Worm (Caenorhabditis elegans) whole organism, L4 larva: ENCODE data around the gene F09F9.5.

Experiments
- D1046.2 ChIP-seq: fragments of 200-800 bp; sonication (Bioruptor generic); IDR thresholded peaks from 2 replicates; pipeline ENCODE4 v1.3.6; 2022; ENCODE audit warnings: missing genetic modification characterization, missing compliant biosample characterization
- F37D6.2 ChIP-seq: sonication (generic microtip); optimal IDR thresholded peaks from 2 replicates; lab custom pipeline; 2016; ENCODE audit warnings: mild to moderate bottlenecking, missing genetic modification characterization, missing compliant biosample characterization
- R02D3.7 ChIP-seq: fragments of 150-350 bp; sonication (generic microtip); optimal IDR thresholded peaks from 3 replicates; lab custom pipeline; 2014; ENCODE audit warnings: missing biosample characterization, missing genetic modification characterization
- T20F7.1 ChIP-seq: fragments of 200-800 bp; sonication (Bioruptor generic); optimal IDR thresholded peaks from 2 replicates; lab custom pipeline; 2018; ENCODE audit warnings: mild to moderate bottlenecking, missing genetic modification characterization, missing compliant biosample characterization
- Y48G9A.11 ChIP-seq: fragments of 200-800 bp; sonication (Bioruptor generic); IDR thresholded peaks from 2 replicates; pipeline ENCODE4 v1.3.6; 2022; ENCODE audit warnings: missing genetic modification reagents, missing genetic modification characterization, missing compliant biosample characterization
- Y75B8A.6 ChIP-seq: fragments of 200-800 bp; sonication (Bioruptor generic); IDR thresholded peaks from 2 replicates; pipeline ENCODE4 v1.3.6; 2022; ENCODE audit warnings: missing genetic modification reagents, missing genetic modification characterization, missing compliant biosample characterization
- aha-1 ChIP-seq: fragments of 150-350 bp; peaks from one replicate; lab custom pipeline; 2014; ENCODE audit warnings: missing biosample characterization, missing genetic modification characterization
- aly-2 ChIP-seq: sonication (generic microtip); optimal IDR thresholded peaks from 2 replicates; lab custom pipeline; 2018; ENCODE audit warnings: missing biosample characterization, missing genetic modification characterization
- arid-1 ChIP-seq: fragments of 200-800 bp; sonication (Bioruptor generic); conservative IDR thresholded peaks from 2 replicates; pipeline ENCODE4 v1.3.6; 2022; ENCODE audit warnings: missing genetic modification reagents, missing genetic modification characterization, missing compliant biosample characterization
- ceh-20 ChIP-seq: fragments of 200-800 bp; sonication (Bioruptor generic); IDR thresholded peaks from 2 replicates; pipeline ENCODE4 v1.3.6; 2022; ENCODE audit warnings: missing genetic modification reagents, missing genetic modification characterization, missing compliant biosample characterization
- ceh-32 ChIP-seq: sonication (generic microtip); optimal IDR thresholded peaks from 2 replicates; lab custom pipeline; 2016; ENCODE audit warnings: mild to moderate bottlenecking, missing genetic modification characterization, missing compliant biosample characterization; ENCODE audit not compliant: poor library complexity
- ceh-44 ChIP-seq: fragments of 200-800 bp; sonication (Bioruptor generic); IDR thresholded peaks from 2 replicates; pipeline ENCODE4 v1.3.6; 2022; ENCODE audit warnings: missing genetic modification reagents, missing genetic modification characterization, missing compliant biosample characterization
- ces-1 ChIP-seq: fragments of 150-350 bp; sonication (generic microtip); optimal IDR thresholded peaks from 4 replicates; lab custom pipeline; 2014; ENCODE audit warnings: missing biosample characterization, missing genetic modification reagents, missing genetic modification characterization
- ctbp-1 ChIP-seq: fragments of 200-800 bp; sonication (Bioruptor generic); IDR thresholded peaks from 2 replicates; pipeline ENCODE4 v1.3.6; 2022; ENCODE audit warnings: missing genetic modification reagents, missing genetic modification characterization, missing compliant biosample characterization
- daf-12 ChIP-seq: fragments of 150-350 bp; optimal IDR thresholded peaks from 2 replicates; lab custom pipeline; 2014; ENCODE audit warnings: missing biosample characterization, missing genetic modification reagents, missing genetic modification characterization
- daf-16 ChIP-seq, 3 experiments: sonication (generic microtip); optimal IDR thresholded peaks; 2 replicates each; lab custom pipeline; 2016 to 2017; ENCODE audit warnings: missing genetic modification characterization in 3 of 3, missing genetic modification reagents in 3 of 3, mild to moderate bottlenecking in 2 of 3, missing compliant biosample characterization in 2 of 3, missing biosample characterization in 1 of 3, moderate library complexity in 1 of 3
- daf-19 ChIP-seq: fragments of 200-800 bp; sonication (Bioruptor generic); conservative IDR thresholded peaks from 2 replicates; pipeline ENCODE4 v1.3.6; 2022; ENCODE audit warnings: missing genetic modification characterization, missing compliant biosample characterization
- daf-8 ChIP-seq: fragments of 200-800 bp; sonication (Bioruptor generic); IDR thresholded peaks from 2 replicates; pipeline ENCODE4 v1.3.6; 2022; ENCODE audit warnings: missing genetic modification characterization, missing compliant biosample characterization
- dmd-8 ChIP-seq: fragments of 200-800 bp; sonication (Bioruptor generic); IDR thresholded peaks from 2 replicates; pipeline ENCODE4 v1.3.6; 2022; ENCODE audit warnings: missing genetic modification characterization, missing compliant biosample characterization
- duxl-1 ChIP-seq: sonication (generic microtip); optimal IDR thresholded peaks from 2 replicates; lab custom pipeline; 2016; ENCODE audit warnings: mild to moderate bottlenecking, missing genetic modification characterization, moderate library complexity, missing compliant biosample characterization; ENCODE audit not compliant: poor library complexity
- egl-27 ChIP-seq: sonication (generic microtip); optimal IDR thresholded peaks from 3 replicates; lab custom pipeline; 2017; ENCODE audit warnings: missing biosample characterization, missing genetic modification reagents, missing genetic modification characterization
- egl-43 ChIP-seq: fragments of 200-800 bp; sonication (Bioruptor generic); IDR thresholded peaks from 2 replicates; pipeline ENCODE4 v1.3.6; 2022; ENCODE audit warnings: missing genetic modification reagents, missing genetic modification characterization, missing compliant biosample characterization
- fos-1 ChIP-seq: fragments of 150-350 bp; optimal IDR thresholded peaks from 2 replicates; lab custom pipeline; 2014; ENCODE audit warnings: missing biosample characterization, missing genetic modification characterization
- hmg-1.1 ChIP-seq: fragments of 200-800 bp; sonication (Bioruptor generic); IDR thresholded peaks from 2 replicates; pipeline ENCODE4 v1.3.6; 2022; ENCODE audit warnings: missing genetic modification reagents, missing genetic modification characterization, missing compliant biosample characterization
- jun-1 ChIP-seq: fragments of 150-350 bp; optimal IDR thresholded peaks from 2 replicates; lab custom pipeline; 2014; ENCODE audit warnings: missing biosample characterization, missing genetic modification reagents, missing genetic modification characterization
- lin-1 ChIP-seq: fragments of 200-800 bp; sonication (Bioruptor generic); IDR thresholded peaks from 2 replicates; pipeline ENCODE4 v1.3.6; 2022; ENCODE audit warnings: missing genetic modification reagents, missing genetic modification characterization, missing compliant biosample characterization
- lin-13 ChIP-seq: fragments of 150-350 bp; optimal IDR thresholded peaks from 2 replicates; lab custom pipeline; 2014; ENCODE audit warnings: missing biosample characterization, missing genetic modification reagents, missing genetic modification characterization
- lin-29 ChIP-seq: fragments of 200-800 bp; sonication (Bioruptor generic); IDR thresholded peaks from 2 replicates; pipeline ENCODE4 v1.3.6; 2022; ENCODE audit warnings: missing genetic modification reagents, missing genetic modification characterization, missing compliant biosample characterization
- lin-38 ChIP-seq: fragments of 200-800 bp; sonication (Bioruptor generic); IDR thresholded peaks from 2 replicates; pipeline ENCODE4 v1.3.6; 2022; ENCODE audit warnings: missing genetic modification reagents, missing genetic modification characterization, missing compliant biosample characterization
- lsy-2 ChIP-seq, 2 experiments: fragments of 150-350 bp in 1 of 2; sonication (generic microtip) in 1 of 2; optimal IDR thresholded peaks; 2 replicates each; lab custom pipeline; 2014 to 2017; ENCODE audit warnings: missing biosample characterization in 2 of 2, missing genetic modification characterization in 2 of 2
- madf-5 ChIP-seq, 2 experiments: fragments of 200-800 bp; sonication (Bioruptor generic); IDR thresholded peaks; 2 replicates each; pipeline ENCODE4 v1.3.6; 2022; ENCODE audit warnings: missing compliant biosample characterization in 2 of 2, missing genetic modification characterization in 2 of 2
- madf-9 ChIP-seq: fragments of 200-800 bp; sonication (Bioruptor generic); conservative IDR thresholded peaks from 2 replicates; pipeline ENCODE4 v1.3.6; 2022; ENCODE audit warnings: missing genetic modification reagents, missing genetic modification characterization, missing compliant biosample characterization
- mes-2 ChIP-seq: sonication (generic microtip); optimal IDR thresholded peaks from 2 replicates; lab custom pipeline; 2016; ENCODE audit warnings: missing genotype, mild to moderate bottlenecking, missing genetic modification characterization, missing compliant biosample characterization; ENCODE audit not compliant: poor library complexity, severe bottlenecking
- nhr-102 ChIP-seq: sonication (generic microtip); optimal IDR thresholded peaks from 2 replicates; lab custom pipeline; 2016; ENCODE audit warnings: mild to moderate bottlenecking, missing genetic modification characterization, moderate library complexity, missing compliant biosample characterization
- nhr-11 ChIP-seq: fragments of 150-350 bp; optimal IDR thresholded peaks from 2 replicates; lab custom pipeline; 2014; ENCODE audit warnings: missing biosample characterization, missing genetic modification characterization
- nhr-25 ChIP-seq: sonication (generic microtip); optimal IDR thresholded peaks from 2 replicates; lab custom pipeline; 2017; ENCODE audit warnings: missing genetic modification characterization, mild to moderate bottlenecking, missing compliant biosample characterization, antibody characterized with exemption, moderate library complexity, borderline replicate concordance; ENCODE audit not compliant: insufficient read depth
- nhr-42 ChIP-seq: fragments of 200-800 bp; sonication (Bioruptor generic); IDR thresholded peaks from 2 replicates; pipeline ENCODE4 v1.3.6; 2022; ENCODE audit warnings: missing genetic modification characterization, missing compliant biosample characterization
- nhr-77 ChIP-seq: fragments of 150-350 bp; optimal IDR thresholded peaks from 2 replicates; lab custom pipeline; 2014; ENCODE audit warnings: missing biosample characterization, missing genetic modification characterization
- pha-4 ChIP-seq, 2 experiments: fragments of 150-350 bp in 1 of 2; fragments of 200-800 bp in 1 of 2; sonication (Bioruptor generic) in 1 of 2; IDR thresholded peaks in 1 of 2; optimal IDR thresholded peaks in 1 of 2; 2 replicates each; pipeline versions ENCODE4 v1.3.6 to Lab custom; 2014 to 2022; ENCODE audit warnings: missing genetic modification characterization in 2 of 2, missing genetic modification reagents in 2 of 2, missing biosample characterization in 1 of 2, missing compliant biosample characterization in 1 of 2
- php-3 ChIP-seq: fragments of 200-800 bp; sonication (Bioruptor generic); IDR thresholded peaks from 2 replicates; pipeline ENCODE4 v1.3.6; 2022; ENCODE audit warnings: missing genetic modification reagents, missing genetic modification characterization, missing compliant biosample characterization
- rbr-2 ChIP-seq: sonication (generic microtip); optimal IDR thresholded peaks from 2 replicates; lab custom pipeline; 2016; ENCODE audit warnings: missing genotype, missing genetic modification characterization, missing compliant biosample characterization
- saeg-2 ChIP-seq: fragments of 200-800 bp; sonication (Bioruptor generic); IDR thresholded peaks from 2 replicates; pipeline ENCODE4 v1.3.6; 2022; ENCODE audit warnings: missing genetic modification reagents, missing genetic modification characterization, missing compliant biosample characterization
- skn-1 ChIP-seq: fragments of 150-350 bp; optimal IDR thresholded peaks from 2 replicates; lab custom pipeline; 2014; ENCODE audit warnings: missing biosample characterization, missing genetic modification characterization
- spr-1 ChIP-seq: sonication (generic microtip); optimal IDR thresholded peaks from 2 replicates; lab custom pipeline; 2016; ENCODE audit warnings: mild to moderate bottlenecking, missing genetic modification characterization, missing compliant biosample characterization
- tra-1 ChIP-seq: fragments of 200-800 bp; sonication (Bioruptor generic); IDR thresholded peaks from 2 replicates; pipeline ENCODE4 v1.3.6; 2022; ENCODE audit warnings: missing genetic modification reagents, missing genetic modification characterization, missing compliant biosample characterization
- unc-130 ChIP-seq: sonication (generic microtip); optimal IDR thresholded peaks from 2 replicates; lab custom pipeline; 2016; ENCODE audit warnings: missing genetic modification reagents, missing genetic modification characterization, missing compliant biosample characterization
- zag-1 ChIP-seq: fragments of 150-350 bp; optimal IDR thresholded peaks from 2 replicates; lab custom pipeline; 2014; ENCODE audit warnings: missing biosample characterization, missing genetic modification characterization
- zfp-2 ChIP-seq: sonication (generic microtip); optimal IDR thresholded peaks from 2 replicates; lab custom pipeline; 2016; ENCODE audit warnings: mild to moderate bottlenecking, missing genetic modification characterization, missing compliant biosample characterization
- zfp-3 ChIP-seq: fragments of 200-800 bp; sonication (Bioruptor generic); conservative IDR thresholded peaks from 2 replicates; pipeline ENCODE4 v1.3.6; 2022; ENCODE audit warnings: missing genetic modification reagents, missing genetic modification characterization, missing compliant biosample characterization

Gene F09F9.5

ce11 chrX:4142202-4142601 is 24.5 kb downstream of the F09F9.5 start:
- peak; percentile 60 for TF ChIP-seq T20F7.1 (GFP tag; lab: Kevin White, UChicago)
- peak; percentile 83 for TF ChIP-seq nhr-11
- TF ChIP-seq zag-1 (tag; lab: Kevin White, UChicago), result no peak
- TF ChIP-seq duxl-1 (tag; lab: Kevin White, UChicago), result no peak
- TF ChIP-seq ces-1 (GFP tag; lab: Kevin White, UChicago), result no peak
- no peak for TF ChIP-seq daf-12
- TF ChIP-seq R02D3.7, result no peak
- no peak for TF ChIP-seq F37D6.2 (tag; lab: Kevin White, UChicago)
- no peak for TF ChIP-seq fos-1
- peak in 1 of 2 experiments; percentile 74 for TF ChIP-seq lsy-2 (tag; optimal IDR thresholded peaks at IDR 0.05; lab: Kevin White, UChicago)
- peak; percentile 58; the same call in 1 of the 2 replicates for TF ChIP-seq Y75B8A.6
- TF ChIP-seq lin-29, result no peak
- 0 out of 2 replicates have a peak, but pooled peaks have one; percentile 29 for TF ChIP-seq Y48G9A.11 (GFP tag; lab: Robert Waterston, UW)
- TF ChIP-seq lin-13 (GFP tag; lab: Kevin White, UChicago), result peak; percentile 88
- no peak for TF ChIP-seq nhr-77
- TF ChIP-seq arid-1 (GFP tag; lab: Robert Waterston, UW), result peak; percentile 75
- TF ChIP-seq aha-1 (tag; lab: Kevin White, UChicago), result peak; percentile 100
- TF ChIP-seq ctbp-1 (GFP tag; lab: Robert Waterston, UW), result peak; percentile 58; the same call in 1 of the 2 replicates
- TF ChIP-seq nhr-25, result no peak
- no peak for TF ChIP-seq aly-2 (tag; lab: Kevin White, UChicago)
- TF ChIP-seq zfp-3 (GFP tag; lab: Robert Waterston, UW), result no peak
- no peak for TF ChIP-seq ceh-44
- peak in 1 of 2 experiments; percentile 22 for TF ChIP-seq daf-16 (GFP tag; optimal IDR thresholded peaks at IDR 0.05; lab: Kevin White, UChicago)
- peak; percentile 41 for TF ChIP-seq daf-16 (tag; optimal IDR thresholded peaks at IDR 0.05; lab: Kevin White, UChicago)
- no peak for TF ChIP-seq D1046.2 (GFP tag; lab: Robert Waterston, UW)
- TF ChIP-seq ceh-32 (tag; lab: Kevin White, UChicago), result peak; percentile 48
- TF ChIP-seq daf-19 (GFP tag; lab: Robert Waterston, UW), result no peak
- peak; percentile 80; the same call in 1 of the 2 replicates for TF ChIP-seq nhr-42 (GFP tag; lab: Robert Waterston, UW)
- TF ChIP-seq egl-27 (tag; lab: Kevin White, UChicago), result no peak
- TF ChIP-seq tra-1 (GFP tag; lab: Robert Waterston, UW), result peak; percentile 94
- peak; percentile 57; the same call in 1 of the 2 replicates for TF ChIP-seq php-3 (GFP tag; lab: Robert Waterston, UW)
- peak; percentile 2 for TF ChIP-seq mes-2 (tag; lab: Kevin White, UChicago)
- TF ChIP-seq pha-4 (GFP tag; IDR thresholded peaks at IDR 0.05; lab: Robert Waterston, UW), result peak; percentile 50; the same call in 1 of the 2 replicates
- TF ChIP-seq pha-4 (tag; optimal IDR thresholded peaks at IDR 0.05; lab: Kevin White, UChicago), result no peak
- TF ChIP-seq nhr-102 (tag; lab: Kevin White, UChicago), result peak; percentile 79
- TF ChIP-seq jun-1 (tag; lab: Kevin White, UChicago), result no peak
- TF ChIP-seq madf-9, result peak; percentile 56; the same call in 1 of the 2 replicates
- TF ChIP-seq daf-8 (GFP tag; lab: Robert Waterston, UW), result no peak
- TF ChIP-seq spr-1 (tag; lab: Kevin White, UChicago), result peak; percentile 26
- no peak for TF ChIP-seq unc-130
- peak in 1 of 2 experiments; percentile 82; a peak in 1 of 4 replicates for TF ChIP-seq madf-5 (GFP tag; IDR thresholded peaks at IDR 0.05; lab: Robert Waterston, UW)
- TF ChIP-seq lin-1 (GFP tag; lab: Robert Waterston, UW), result peak; percentile 92
- 0 out of 2 replicates have a peak, but pooled peaks have one; percentile 4 for TF ChIP-seq dmd-8 (GFP tag; lab: Robert Waterston, UW)
- peak; percentile 80 for TF ChIP-seq saeg-2
- peak; percentile 93 for TF ChIP-seq ceh-20 (GFP tag; lab: Robert Waterston, UW)
- TF ChIP-seq hmg-1.1 (GFP tag; lab: Robert Waterston, UW), result peak; percentile 18
- TF ChIP-seq egl-43, result peak; percentile 47; the same call in 1 of the 2 replicates
- TF ChIP-seq rbr-2, result no peak
- peak; percentile 34 for TF ChIP-seq skn-1 (tag; lab: Kevin White, UChicago)
- no peak for TF ChIP-seq lin-38
- TF ChIP-seq zfp-2 (tag; lab: Kevin White, UChicago), result no peak
